Worm (Caenorhabditis elegans) whole organism, L3 larva: Measurements from ENCODE around the gene W03B1.9.

ENCODE experiments used
- R02D3.7 ChIP-seq: fragments of 150-350 bp; optimal IDR thresholded peaks from 2 replicates; lab custom pipeline; 2014; ENCODE audit warnings: missing biosample characterization, missing genetic modification characterization
- ZK546.5 ChIP-seq: sonication (generic microtip); optimal IDR thresholded peaks from 2 replicates; lab custom pipeline; 2017; ENCODE audit warnings: missing biosample characterization, missing genetic modification characterization
- aly-2 ChIP-seq: fragments of 150-350 bp; optimal IDR thresholded peaks from 2 replicates; lab custom pipeline; 2014; ENCODE audit warnings: missing biosample characterization, missing genetic modification characterization
- ama-1 ChIP-seq: fragments of 150-350 bp; optimal IDR thresholded peaks from 2 replicates; lab custom pipeline; 2018
- ceh-16 ChIP-seq: sonication (generic microtip); optimal IDR thresholded peaks from 2 replicates; lab custom pipeline; 2017; ENCODE audit warnings: missing biosample characterization, missing genetic modification characterization
- ceh-28 ChIP-seq: fragments of 150-350 bp; optimal IDR thresholded peaks from 2 replicates; lab custom pipeline; 2014; ENCODE audit warnings: missing biosample characterization, missing genetic modification reagents, missing genetic modification characterization
- ceh-82 ChIP-seq: fragments of 150-350 bp; optimal IDR thresholded peaks from 2 replicates; lab custom pipeline; 2014; ENCODE audit warnings: missing biosample characterization, missing genetic modification characterization
- ceh-9 ChIP-seq: sonication (generic microtip); optimal IDR thresholded peaks from 2 replicates; lab custom pipeline; 2018; ENCODE audit warnings: missing biosample characterization, missing genetic modification characterization
- daf-12 ChIP-seq: fragments of 150-350 bp; optimal IDR thresholded peaks from 2 replicates; lab custom pipeline; 2014; ENCODE audit warnings: missing biosample characterization, missing genetic modification reagents, missing genetic modification characterization
- egl-27 ChIP-seq: sonication (generic microtip); optimal IDR thresholded peaks from 4 replicates; lab custom pipeline; 2017; ENCODE audit warnings: missing biosample characterization, missing genetic modification reagents, missing genetic modification characterization
- egl-5 ChIP-seq: fragments of 150-350 bp; optimal IDR thresholded peaks from 2 replicates; lab custom pipeline; 2017; ENCODE audit warnings: missing biosample characterization, missing genetic modification reagents, missing genetic modification characterization, inconsistent platforms
- elt-1 ChIP-seq: fragments of 150-350 bp; optimal IDR thresholded peaks from 2 replicates; lab custom pipeline; 2014; ENCODE audit warnings: missing biosample characterization, missing genetic modification characterization
- elt-2 ChIP-seq: sonication (generic microtip); optimal IDR thresholded peaks from 2 replicates; lab custom pipeline; 2016; ENCODE audit warnings: missing genetic modification reagents, mild to moderate bottlenecking, missing genetic modification characterization, missing compliant biosample characterization
- elt-3 ChIP-seq, 3 experiments: fragments of 150-350 bp in 1 of 3; sonication (generic microtip) in 2 of 3; optimal IDR thresholded peaks; 2 replicates in 2 of 3; 4 replicates in 1 of 3; lab custom pipeline; 2014 to 2017; ENCODE audit warnings: missing biosample characterization in 3 of 3, missing genetic modification characterization in 3 of 3
- fkh-10 ChIP-seq: sonication (generic microtip); optimal IDR thresholded peaks from 2 replicates; lab custom pipeline; 2017; ENCODE audit warnings: missing biosample characterization, missing genetic modification reagents, missing genetic modification characterization
- hmg-11 ChIP-seq: sonication (generic microtip); optimal IDR thresholded peaks from 2 replicates; lab custom pipeline; 2016; ENCODE audit warnings: missing genetic modification characterization, missing compliant biosample characterization
- jun-1 ChIP-seq: fragments of 150-350 bp; optimal IDR thresholded peaks from 2 replicates; lab custom pipeline; 2014; ENCODE audit warnings: missing biosample characterization, missing genetic modification reagents, missing genetic modification characterization
- lin-15B ChIP-seq: fragments of 150-350 bp; optimal IDR thresholded peaks from 2 replicates; lab custom pipeline; 2014; ENCODE audit warnings: missing biosample characterization, missing genetic modification characterization
- lin-39 ChIP-seq: fragments of 150-350 bp; optimal IDR thresholded peaks from 2 replicates; lab custom pipeline; 2018; ENCODE audit warnings: missing biosample characterization, missing genetic modification reagents, missing genetic modification characterization
- lsy-12 ChIP-seq: sonication (generic microtip); optimal IDR thresholded peaks from 2 replicates; lab custom pipeline; 2016; ENCODE audit warnings: mild to moderate bottlenecking, missing genetic modification characterization, missing compliant biosample characterization
- mdl-1 ChIP-seq: fragments of 150-350 bp; optimal IDR thresholded peaks from 2 replicates; lab custom pipeline; 2014; ENCODE audit warnings: missing biosample characterization, missing genetic modification characterization
- mml-1 ChIP-seq: fragments of 150-350 bp; sonication (generic microtip); optimal IDR thresholded peaks from 3 replicates; lab custom pipeline; 2014; ENCODE audit warnings: missing biosample characterization, missing genetic modification characterization
- nfya-1 ChIP-seq: sonication (generic microtip); optimal IDR thresholded peaks from 2 replicates; lab custom pipeline; 2017; ENCODE audit warnings: missing genetic modification characterization, mild to moderate bottlenecking, missing compliant biosample characterization, antibody characterized with exemption, moderate library complexity; ENCODE audit not compliant: insufficient read depth
- nhr-11 ChIP-seq: fragments of 150-350 bp; optimal IDR thresholded peaks from 2 replicates; lab custom pipeline; 2014; ENCODE audit warnings: missing biosample characterization, missing genetic modification characterization
- nhr-23 ChIP-seq: fragments of 150-350 bp; optimal IDR thresholded peaks from 2 replicates; lab custom pipeline; 2014; ENCODE audit warnings: missing biosample characterization, missing genetic modification reagents, missing genetic modification characterization
- nhr-25 ChIP-seq: sonication (generic microtip); optimal IDR thresholded peaks from 2 replicates; lab custom pipeline; 2017; ENCODE audit warnings: missing biosample characterization, missing genetic modification characterization
- nhr-28 ChIP-seq: fragments of 150-350 bp; optimal IDR thresholded peaks from 2 replicates; lab custom pipeline; 2014; ENCODE audit warnings: missing biosample characterization, missing genetic modification characterization
- nhr-43 ChIP-seq: sonication (generic microtip); optimal IDR thresholded peaks from 2 replicates; lab custom pipeline; 2016; ENCODE audit warnings: mild to moderate bottlenecking, missing genetic modification characterization, missing compliant biosample characterization; ENCODE audit not compliant: poor library complexity, severe bottlenecking
- pha-4 ChIP-seq: fragments of 150-350 bp; optimal IDR thresholded peaks from 2 replicates; lab custom pipeline; 2014; ENCODE audit warnings: missing biosample characterization, missing genetic modification reagents, missing genetic modification characterization
- pqm-1 ChIP-seq: fragments of 150-350 bp; optimal IDR thresholded peaks from 2 replicates; lab custom pipeline; 2017; ENCODE audit warnings: missing biosample characterization, missing genetic modification characterization, inconsistent platforms
- sea-2 ChIP-seq: fragments of 150-350 bp; sonication (generic microtip); optimal IDR thresholded peaks from 4 replicates; lab custom pipeline; 2014; ENCODE audit warnings: missing biosample characterization, missing genetic modification reagents, missing genetic modification characterization
- skn-1 ChIP-seq: fragments of 150-350 bp; optimal IDR thresholded peaks from 2 replicates; lab custom pipeline; 2014; ENCODE audit warnings: missing biosample characterization, missing genetic modification characterization
- snpc-4 ChIP-seq: fragments of 150-350 bp; optimal IDR thresholded peaks from 2 replicates; lab custom pipeline; 2014; ENCODE audit warnings: missing biosample characterization, missing genetic modification characterization
- unc-39 ChIP-seq: sonication (generic microtip); optimal IDR thresholded peaks from 4 replicates; lab custom pipeline; 2017; ENCODE audit warnings: missing biosample characterization, missing genetic modification characterization
- unc-62 ChIP-seq: fragments of 150-350 bp; sonication (generic microtip); optimal IDR thresholded peaks from 4 replicates; lab custom pipeline; 2014; ENCODE audit warnings: missing biosample characterization, missing genetic modification reagents, missing genetic modification characterization
- zag-1 ChIP-seq: fragments of 150-350 bp; optimal IDR thresholded peaks from 2 replicates; lab custom pipeline; 2014; ENCODE audit warnings: missing biosample characterization, missing genetic modification characterization
- ztf-4 ChIP-seq: fragments of 150-350 bp; optimal IDR thresholded peaks from 2 replicates; lab custom pipeline; 2014; ENCODE audit warnings: missing biosample characterization, missing genetic modification characterization

W03B1.9 gene

ce11 chrIV:4405126-4405525 is 48.3 kb upstream of the W03B1.9 start, which contains the start of gene Y24D9A.7:
Gene Y24D9A.7 (minus strand): TSS chrIV:4405171.
- peak; percentile 24 for TF ChIP-seq elt-2 (tag; lab: Kevin White, UChicago)
- TF ChIP-seq nhr-43 (tag; lab: Kevin White, UChicago), result peak; percentile 66
- TF ChIP-seq ceh-9 (tag; lab: Kevin White, UChicago), result no peak
- no peak for TF ChIP-seq unc-62 (GFP tag; lab: Kevin White, UChicago)
- no peak for TF ChIP-seq ceh-82 (tag; lab: Kevin White, UChicago)
- peak; percentile 42 for TF ChIP-seq nhr-23
- no peak for TF ChIP-seq aly-2 (tag; lab: Kevin White, UChicago)
- peak; percentile 78 for TF ChIP-seq egl-5
- peak; percentile 33 for TF ChIP-seq pha-4 (tag; lab: Kevin White, UChicago)
- no peak for TF ChIP-seq nhr-11
- peak; percentile 45 for TF ChIP-seq lin-39 (tag; lab: Kevin White, UChicago)
- peak; percentile 19 for TF ChIP-seq nfya-1 (tag; lab: Kevin White, UChicago)
- TF ChIP-seq pqm-1 (tag; lab: Kevin White, UChicago), result peak; percentile 8
- TF ChIP-seq lsy-12 (tag; lab: Kevin White, UChicago), result peak; percentile 5
- no peak for TF ChIP-seq ama-1

ce11 chrIV:4403870-4404269 is 47.1 kb upstream of the W03B1.9 start:
- TF ChIP-seq nhr-28 (tag; lab: Kevin White, UChicago), result no peak
- peak; percentile 35 for TF ChIP-seq nfya-1 (tag; lab: Kevin White, UChicago)
- TF ChIP-seq elt-1 (tag; lab: Kevin White, UChicago), result no peak
- no peak for TF ChIP-seq daf-12
- TF ChIP-seq sea-2 (GFP tag; lab: Kevin White, UChicago), result no peak
- peak; percentile 37 for TF ChIP-seq ztf-4
- no peak for TF ChIP-seq ama-1
- peak; percentile 2 for TF ChIP-seq pha-4 (tag; lab: Kevin White, UChicago)
- no peak for TF ChIP-seq nhr-11
- TF ChIP-seq egl-27, result no peak
- no peak for TF ChIP-seq elt-3 (tag; optimal IDR thresholded peaks at IDR 0.05; lab: Kevin White, UChicago)

- TF ChIP-seq nhr-25 (tag; lab: Kevin White, UChicago) (peak; percentile 75), nhr-43 (tag; lab: Kevin White, UChicago) (peak; percentile 49), skn-1 (no peak), snpc-4 (tag; lab: Kevin White, UChicago) (no peak), sea-2 (GFP tag; lab: Kevin White, UChicago) (no peak), ama-1 (peak; percentile 14), nhr-23 (peak; percentile 61), nfya-1 (tag; lab: Kevin White, UChicago) (peak; percentile 14)
These were observed 45.6 kb upstream of the W03B1.9 start for ce11 chrIV:4402413-4402812.

ce11 chrIV:4400350-4401326 is 43.9 kb upstream of the W03B1.9 start, which contains the start of gene Y24D9A.6:
Gene Y24D9A.6 (minus strand): TSS chrIV:4400400.
- peak; percentile 79 for TF ChIP-seq elt-1 (tag; lab: Kevin White, UChicago)
- TF ChIP-seq unc-62 (GFP tag; lab: Kevin White, UChicago), result peak; percentile 67
- peak; percentile 63 for TF ChIP-seq nfya-1 (tag; lab: Kevin White, UChicago)
- peak; percentile 91 for TF ChIP-seq ceh-28 (tag; lab: Kevin White, UChicago)
- peak; percentile 28 for TF ChIP-seq lin-15B (tag; lab: Kevin White, UChicago)
- no peak for TF ChIP-seq ZK546.5 (tag; lab: Kevin White, UChicago)
- peak; percentile 34 for TF ChIP-seq R02D3.7 (tag; lab: Kevin White, UChicago)
- peak; percentile 83 for TF ChIP-seq mdl-1
- no peak for TF ChIP-seq ama-1
- peak; percentile 4 for TF ChIP-seq mml-1
- TF ChIP-seq lsy-12 (tag; lab: Kevin White, UChicago), result peak; percentile 66
- no peak for TF ChIP-seq unc-39 (tag; lab: Kevin White, UChicago)
- TF ChIP-seq ztf-4, result no peak
- no peak for TF ChIP-seq zag-1 (tag; lab: Kevin White, UChicago)
- TF ChIP-seq elt-2 (tag; lab: Kevin White, UChicago), result peak; percentile 36
- no peak for TF ChIP-seq hmg-11
- peak; percentile 7 for TF ChIP-seq lin-39 (tag; lab: Kevin White, UChicago)
- TF ChIP-seq pha-4 (tag; lab: Kevin White, UChicago), result peak; percentile 46
- TF ChIP-seq ceh-16 (tag; lab: Kevin White, UChicago), result peak; percentile 45
- no peak for TF ChIP-seq sea-2 (GFP tag; lab: Kevin White, UChicago)
- peak; percentile 80 for TF ChIP-seq nhr-43 (tag; lab: Kevin White, UChicago)
- no peak for TF ChIP-seq egl-27
- TF ChIP-seq jun-1 (tag; lab: Kevin White, UChicago), result peak; percentile 49
- TF ChIP-seq daf-12, result no peak
- TF ChIP-seq nhr-25 (tag; lab: Kevin White, UChicago), result peak; percentile 97
- peak; percentile 98 for TF ChIP-seq nhr-23
- no peak for TF ChIP-seq fkh-10 (GFP tag; lab: Kevin White, UChicago)
- TF ChIP-seq, all 47 proteins: peak for 17
